Worm (Caenorhabditis elegans) whole organism, L3 larva: ENCODE data around the gene acaa-2.

Experiments used
- aly-2 ChIP-seq: fragments of 150-350 bp; optimal IDR thresholded peaks from 2 replicates; lab custom pipeline; 2014; ENCODE audit warnings: missing biosample characterization, missing genetic modification characterization
- ama-1 ChIP-seq: fragments of 150-350 bp; optimal IDR thresholded peaks from 2 replicates; lab custom pipeline; 2018
- ceh-9 ChIP-seq: sonication (generic microtip); optimal IDR thresholded peaks from 2 replicates; lab custom pipeline; 2018; ENCODE audit warnings: missing biosample characterization, missing genetic modification characterization
- egl-27 ChIP-seq: sonication (generic microtip); optimal IDR thresholded peaks from 4 replicates; lab custom pipeline; 2017; ENCODE audit warnings: missing biosample characterization, missing genetic modification reagents, missing genetic modification characterization
- elt-1 ChIP-seq: fragments of 150-350 bp; optimal IDR thresholded peaks from 2 replicates; lab custom pipeline; 2014; ENCODE audit warnings: missing biosample characterization, missing genetic modification characterization
- elt-2 ChIP-seq: sonication (generic microtip); optimal IDR thresholded peaks from 2 replicates; lab custom pipeline; 2016; ENCODE audit warnings: missing genetic modification reagents, mild to moderate bottlenecking, missing genetic modification characterization, missing compliant biosample characterization
- elt-3 ChIP-seq, 3 experiments: fragments of 150-350 bp in 1 of 3; sonication (generic microtip) in 2 of 3; optimal IDR thresholded peaks; 2 replicates in 2 of 3; 4 replicates in 1 of 3; lab custom pipeline; 2014 to 2017; ENCODE audit warnings: missing biosample characterization in 3 of 3, missing genetic modification characterization in 3 of 3
- mdl-1 ChIP-seq: fragments of 150-350 bp; optimal IDR thresholded peaks from 2 replicates; lab custom pipeline; 2014; ENCODE audit warnings: missing biosample characterization, missing genetic modification characterization
- nhr-237 ChIP-seq: fragments of 150-350 bp; optimal IDR thresholded peaks from 2 replicates; lab custom pipeline; 2014; ENCODE audit warnings: missing biosample characterization, missing genetic modification characterization
- nhr-25 ChIP-seq: sonication (generic microtip); optimal IDR thresholded peaks from 2 replicates; lab custom pipeline; 2017; ENCODE audit warnings: missing biosample characterization, missing genetic modification characterization
- sea-2 ChIP-seq: fragments of 150-350 bp; sonication (generic microtip); optimal IDR thresholded peaks from 4 replicates; lab custom pipeline; 2014; ENCODE audit warnings: missing biosample characterization, missing genetic modification reagents, missing genetic modification characterization
- unc-39 ChIP-seq: sonication (generic microtip); optimal IDR thresholded peaks from 4 replicates; lab custom pipeline; 2017; ENCODE audit warnings: missing biosample characterization, missing genetic modification characterization
- unc-62 ChIP-seq: fragments of 150-350 bp; sonication (generic microtip); optimal IDR thresholded peaks from 4 replicates; lab custom pipeline; 2014; ENCODE audit warnings: missing biosample characterization, missing genetic modification reagents, missing genetic modification characterization

DNA sequence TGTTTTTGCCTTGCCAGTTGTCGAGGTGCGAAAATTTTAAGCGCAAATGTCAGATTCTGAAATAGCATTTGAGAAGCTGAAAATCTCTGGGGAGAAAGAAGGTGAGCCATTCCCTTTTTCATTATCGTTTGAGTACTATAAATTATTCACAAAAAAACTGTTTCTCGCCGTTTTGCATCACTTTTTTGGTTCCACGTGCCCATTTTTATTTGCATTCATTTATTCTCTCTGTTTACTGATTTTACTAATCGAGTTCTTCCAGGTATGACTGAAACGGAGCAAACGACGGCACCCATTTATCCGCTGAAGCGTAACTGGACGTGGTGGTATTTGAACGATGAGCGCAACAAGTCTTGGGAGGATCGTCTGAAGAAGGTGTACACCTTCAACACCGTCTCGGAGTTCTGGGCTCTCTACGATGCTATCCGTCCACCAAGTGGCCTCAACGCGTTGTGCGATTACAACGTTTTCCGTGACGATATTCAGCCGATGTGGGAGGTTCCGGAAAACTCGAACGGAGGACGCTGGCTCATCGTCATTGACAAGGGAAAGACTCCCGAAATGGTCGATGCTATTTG lies 1.1 kb upstream of the acaa-2 start:
- TF ChIP-seq sea-2 = no peak
- TF ChIP-seq egl-27 (tag; lab: Kevin White, UChicago) = no peak
- no peak for TF ChIP-seq nhr-25 (tag; lab: Kevin White, UChicago)
- no peak for TF ChIP-seq mdl-1 (tag; lab: Kevin White, UChicago)
- no peak for TF ChIP-seq elt-3 (tag; optimal IDR thresholded peaks at IDR 0.05; lab: Kevin White, UChicago)
- TF ChIP-seq aly-2 (tag; lab: Kevin White, UChicago) = no peak
- TF ChIP-seq ceh-9 (tag; lab: Kevin White, UChicago) = no peak
- no peak for TF ChIP-seq nhr-237 (tag; lab: Kevin White, UChicago)
- no peak for TF ChIP-seq unc-62 (GFP tag; lab: Kevin White, UChicago)
- TF ChIP-seq elt-1 (tag; lab: Kevin White, UChicago) = no peak
- no peak for TF ChIP-seq ama-1 (lab: Kevin White, UChicago)
- TF ChIP-seq unc-39 (tag; lab: Kevin White, UChicago) = no peak
- TF ChIP-seq elt-2 (tag; lab: Kevin White, UChicago) = no peak
